Fruit fly (Drosophila melanogaster) whole organism, wandering third instar larva: Measurements from ENCODE around the gene MtnA.

Experiments
- Abd-B ChIP-seq: fragments of >200 bp; optimal IDR thresholded peaks from 2 replicates; lab custom pipeline; 2017; ENCODE audit warnings: missing biosample characterization, missing genetic modification characterization
- CG32264 ChIP-seq: fragments of 200-800 bp; sonication (Bioruptor generic); optimal IDR thresholded peaks from 2 replicates; lab custom pipeline; 2016; ENCODE audit warnings: missing biosample characterization, missing genetic modification characterization
- CG9705 ChIP-seq: fragments of 200-800 bp; sonication (Bioruptor generic); optimal IDR thresholded peaks from 2 replicates; lab custom pipeline; 2018; ENCODE audit warnings: missing biosample characterization, mild to moderate bottlenecking, missing genetic modification characterization
- CrebA ChIP-seq: fragments of 200-800 bp; sonication (Bioruptor generic); optimal IDR thresholded peaks from 2 replicates; lab custom pipeline; 2016; ENCODE audit warnings: missing biosample characterization, mild to moderate bottlenecking, missing genetic modification characterization, borderline replicate concordance
- Dfd ChIP-seq: fragments of >200 bp; optimal IDR thresholded peaks from 2 replicates; lab custom pipeline; 2017; ENCODE audit warnings: missing biosample characterization, missing genetic modification characterization
- Dif ChIP-seq: fragments of 200-275, 200-300 bp; sonication (Bioruptor generic); optimal IDR thresholded peaks from 2 replicates; lab custom pipeline; 2018; ENCODE audit warnings: missing biosample characterization, missing genetic modification characterization; ENCODE audit not compliant: partially characterized antibody
- GATAd ChIP-seq: sonication (Bioruptor generic); optimal IDR thresholded peaks from 2 replicates; lab custom pipeline; 2016; ENCODE audit warnings: missing biosample characterization, missing genetic modification characterization
- HLH106 ChIP-seq: fragments of 200-800 bp; optimal IDR thresholded peaks from 3 replicates; lab custom pipeline; 2019; ENCODE audit warnings: missing biosample characterization, mild to moderate bottlenecking, missing genetic modification characterization, moderate library complexity
- Hnf4 ChIP-seq: fragments of 200-800 bp; sonication (Bioruptor generic); optimal IDR thresholded peaks from 2 replicates; lab custom pipeline; 2016; ENCODE audit warnings: missing biosample characterization, mild to moderate bottlenecking, missing genetic modification characterization
- Hr83 ChIP-seq: fragments of 200-300 bp; sonication (Bioruptor generic); optimal IDR thresholded peaks from 2 replicates; lab custom pipeline; 2016; ENCODE audit warnings: missing biosample characterization, mild to moderate bottlenecking, missing genetic modification characterization, moderate library complexity; ENCODE audit not compliant: poor library complexity, severe bottlenecking
- Jra ChIP-seq: sonication (Bioruptor generic); optimal IDR thresholded peaks from 2 replicates; lab custom pipeline; 2016; ENCODE audit warnings: missing biosample characterization, missing genetic modification characterization
- Mio ChIP-seq: sonication (Bioruptor generic); optimal IDR thresholded peaks from 2 replicates; lab custom pipeline; 2016; ENCODE audit warnings: missing biosample characterization, missing genetic modification characterization
- Myc ChIP-seq: fragments of >200 bp; optimal IDR thresholded peaks from 2 replicates; lab custom pipeline; 2017
- N ChIP-seq: fragments of >200 bp; optimal IDR thresholded peaks from 2 replicates; lab custom pipeline; 2018; ENCODE audit warnings: missing biosample characterization, missing external identifiers, missing genetic modification characterization
- OdsH ChIP-seq: fragments of 200-800 bp; sonication (Bioruptor generic); optimal IDR thresholded peaks from 2 replicates; lab custom pipeline; 2016; ENCODE audit warnings: missing biosample characterization, mild to moderate bottlenecking, missing genetic modification characterization
- Rel ChIP-seq, 2 experiments: fragments of 200-800 bp; sonication (Bioruptor generic) in 1 of 2; optimal IDR thresholded peaks; 2 replicates in 1 of 2; 3 replicates in 1 of 2; lab custom pipeline; 2016 to 2019; ENCODE audit warnings: mild to moderate bottlenecking in 2 of 2, missing biosample characterization in 2 of 2, missing genetic modification characterization in 2 of 2, moderate library complexity in 1 of 2
- Sp1 ChIP-seq: fragments of 200-800 bp; sonication (Bioruptor generic); optimal IDR thresholded peaks from 3 replicates; lab custom pipeline; 2019; ENCODE audit warnings: missing biosample characterization, mild to moderate bottlenecking, missing genetic modification characterization, moderate library complexity
- Vsx2 ChIP-seq: fragments of 200-300, 225-300 bp; sonication (Bioruptor generic); optimal IDR thresholded peaks from 2 replicates; lab custom pipeline; 2018; ENCODE audit warnings: missing biosample characterization, missing genetic modification characterization; ENCODE audit not compliant: partially characterized antibody
- br ChIP-seq: fragments of 200-800 bp; sonication (Bioruptor generic); optimal IDR thresholded peaks from 2 replicates; lab custom pipeline; 2016; ENCODE audit warnings: missing biosample characterization, missing genetic modification characterization
- dmrt93B ChIP-seq: fragments of 200-800 bp; sonication (Bioruptor generic); optimal IDR thresholded peaks from 2 replicates; lab custom pipeline; 2018; ENCODE audit warnings: missing biosample characterization, mild to moderate bottlenecking, missing genetic modification characterization
- dsf ChIP-seq: sonication (Bioruptor generic); optimal IDR thresholded peaks from 2 replicates; lab custom pipeline; 2016; ENCODE audit warnings: missing biosample characterization, missing genetic modification characterization, borderline replicate concordance
- ey ChIP-seq: fragments of 200-800 bp; sonication (Bioruptor generic); optimal IDR thresholded peaks from 2 replicates; lab custom pipeline; 2016; ENCODE audit warnings: missing biosample characterization, missing genetic modification characterization
- foxo ChIP-seq, 2 experiments: fragments of 200-800 bp; sonication (Bioruptor generic); optimal IDR thresholded peaks; 2 replicates in 1 of 2; 3 replicates in 1 of 2; lab custom pipeline; 2016 to 2017; ENCODE audit warnings: missing biosample characterization in 2 of 2, missing genetic modification characterization in 2 of 2
- h ChIP-seq: fragments of 200-800 bp; sonication (Bioruptor generic); optimal IDR thresholded peaks from 3 replicates; lab custom pipeline; 2016; ENCODE audit warnings: missing biosample characterization, mild to moderate bottlenecking, missing genetic modification characterization
- lola ChIP-seq: fragments of >200 bp; optimal IDR thresholded peaks from 2 replicates; lab custom pipeline; 2017; ENCODE audit warnings: missing biosample characterization, missing genetic modification characterization
- pan ChIP-seq: fragments of >200 bp; optimal IDR thresholded peaks from 2 replicates; lab custom pipeline; 2017
- psq ChIP-seq: fragments of 200-800 bp; sonication (Bioruptor generic); optimal IDR thresholded peaks from 3 replicates; lab custom pipeline; 2017; ENCODE audit warnings: missing biosample characterization, mild to moderate bottlenecking, missing genetic modification characterization, moderate library complexity
- rgr ChIP-seq: fragments of 200-800 bp; sonication (Bioruptor generic); optimal IDR thresholded peaks from 3 replicates; lab custom pipeline; 2016; ENCODE audit warnings: missing biosample characterization, mild to moderate bottlenecking, missing genetic modification characterization
- sv ChIP-seq: fragments of 200-800 bp; sonication (Bioruptor generic); optimal IDR thresholded peaks from 3 replicates; lab custom pipeline; 2016; ENCODE audit warnings: missing biosample characterization, missing genetic modification characterization
- usp ChIP-seq: fragments of >200 bp; optimal IDR thresholded peaks from 2 replicates; lab custom pipeline; 2017; ENCODE audit warnings: missing biosample characterization, missing genetic modification characterization
- woc ChIP-seq: sonication (Bioruptor generic); optimal IDR thresholded peaks from 2 replicates; lab custom pipeline; 2016; ENCODE audit warnings: missing biosample characterization, mild to moderate bottlenecking, missing genetic modification characterization

The MtnA gene

DNA sequence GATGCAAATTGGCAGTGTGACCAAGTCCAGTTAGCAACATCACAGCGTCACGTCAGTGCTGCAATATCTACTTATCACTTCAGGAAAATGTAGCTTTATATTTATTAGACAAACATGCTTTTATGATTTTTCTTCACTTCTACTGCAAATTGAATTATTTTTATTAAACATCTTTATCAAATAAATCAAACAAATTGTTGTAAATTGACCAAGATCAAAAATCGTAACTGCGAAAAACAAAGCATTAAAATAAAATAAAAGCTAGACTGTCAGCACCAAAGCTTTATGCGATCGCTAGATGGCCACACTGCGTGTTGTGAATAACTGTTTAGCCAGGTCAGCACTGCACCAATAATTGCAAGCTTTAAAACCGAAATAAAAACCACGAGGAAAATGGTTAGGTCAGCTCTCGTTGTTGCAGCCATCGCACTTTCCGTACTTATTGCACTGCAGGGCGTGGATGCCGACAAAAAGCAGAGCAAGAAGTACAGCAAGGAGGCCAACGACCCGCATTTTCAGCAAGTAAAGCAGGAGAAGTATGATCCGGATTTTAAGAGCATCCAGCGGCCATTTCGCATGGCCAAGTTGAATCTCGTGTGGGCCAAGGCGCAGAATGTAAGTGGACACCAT lies 7.1 kb upstream of the MtnA start, which contains the start of the genes CG12945 and CG8507:
Gene CG12945 (minus strand): TSS at position 45 of the 630 bp plus-strand sequence.
Gene CG8507 (plus strand): TSS at position 307 of the 630 bp plus-strand sequence.
- TF ChIP-seq foxo (GFP tag; optimal IDR thresholded peaks at IDR 0.05; lab: Kevin White, UChicago) (peak in 1 of 2 experiments; percentile 68), lola (no peak), usp (GFP tag; lab: Kevin White, UChicago) (no peak), Myc (lab: Kevin White, UChicago) (peak; percentile 92), OdsH (GFP tag; lab: Kevin White, UChicago) (peak; percentile 23), sv (GFP tag; lab: Kevin White, UChicago) (peak; percentile 43), h (GFP tag; lab: Kevin White, UChicago) (peak; percentile 65), Hr83 (GFP tag; lab: Kevin White, UChicago) (no peak), woc (GFP tag; lab: Kevin White, UChicago) (peak; percentile 91), Sp1 (GFP tag; lab: Kevin White, UChicago) (peak; percentile 68), N (GFP tag; lab: Kevin White, UChicago) (no peak), HLH106 (tag; lab: Kevin White, UChicago) (peak; percentile 76), br (GFP tag; lab: Kevin White, UChicago) (peak; percentile 32), Abd-B (GFP tag; lab: Kevin White, UChicago) (no peak), Rel (GFP tag; optimal IDR thresholded peaks at IDR 0.05; lab: Kevin White, UChicago) (no peak), Rel (tag; optimal IDR thresholded peaks at IDR 0.05; lab: Kevin White, UChicago) (peak; percentile 94), CG9705 (GFP tag; lab: Kevin White, UChicago) (peak; percentile 52), dmrt93B (no peak), Jra (GFP tag; lab: Kevin White, UChicago) (peak; percentile 37), Vsx2 (GFP tag; lab: Kevin White, UChicago) (no peak), Dfd (GFP tag; lab: Kevin White, UChicago) (no peak), pan (lab: Kevin White, UChicago) (no peak), GATAd (GFP tag; lab: Kevin White, UChicago) (no peak), ey (peak; percentile 46), CrebA (GFP tag; lab: Kevin White, UChicago) (no peak), Mio (GFP tag; lab: Kevin White, UChicago) (no peak), dsf (GFP tag; lab: Kevin White, UChicago) (no peak), psq (GFP tag; lab: Kevin White, UChicago) (peak; percentile 48)

DNA sequence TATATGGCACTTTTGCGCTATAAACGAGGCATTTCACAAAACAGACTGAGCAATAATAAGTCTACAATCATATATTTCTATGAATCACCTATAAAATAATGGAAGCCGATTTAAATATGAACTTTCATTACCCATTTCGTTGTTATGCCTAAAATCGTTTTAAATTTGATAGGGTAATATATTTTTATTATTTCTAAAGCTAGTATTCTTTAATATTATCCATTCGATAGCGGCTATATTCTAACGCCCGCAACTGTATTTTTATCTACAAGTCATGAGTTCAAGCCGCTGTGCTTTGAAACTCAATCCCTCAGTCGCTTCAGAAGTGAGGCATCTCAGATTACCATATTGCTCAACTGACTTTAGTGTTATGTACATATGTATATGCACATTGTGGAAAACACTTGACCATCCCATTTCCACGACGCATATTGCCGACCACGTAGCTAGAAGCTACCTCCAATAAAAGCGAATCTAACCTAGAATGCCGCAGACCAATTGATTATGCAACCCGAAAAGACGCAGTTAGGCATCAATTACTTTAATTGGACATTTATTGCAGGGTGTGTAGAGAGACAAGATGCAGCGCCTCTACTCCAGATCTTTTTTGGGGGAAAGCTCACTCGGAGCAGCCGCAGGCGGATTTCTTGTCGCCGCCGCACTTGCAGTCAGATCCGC lies 791 bp downstream of the MtnA start:
- TF ChIP-seq N (GFP tag; lab: Kevin White, UChicago) (no peak), dmrt93B (no peak), Sp1 (GFP tag; lab: Kevin White, UChicago) (no peak), Hnf4 (peak; percentile 33), GATAd (GFP tag; lab: Kevin White, UChicago) (no peak), CG32264 (GFP tag; lab: Kevin White, UChicago) (no peak), Jra (GFP tag; lab: Kevin White, UChicago) (no peak), HLH106 (tag; lab: Kevin White, UChicago) (no peak)

DNA sequence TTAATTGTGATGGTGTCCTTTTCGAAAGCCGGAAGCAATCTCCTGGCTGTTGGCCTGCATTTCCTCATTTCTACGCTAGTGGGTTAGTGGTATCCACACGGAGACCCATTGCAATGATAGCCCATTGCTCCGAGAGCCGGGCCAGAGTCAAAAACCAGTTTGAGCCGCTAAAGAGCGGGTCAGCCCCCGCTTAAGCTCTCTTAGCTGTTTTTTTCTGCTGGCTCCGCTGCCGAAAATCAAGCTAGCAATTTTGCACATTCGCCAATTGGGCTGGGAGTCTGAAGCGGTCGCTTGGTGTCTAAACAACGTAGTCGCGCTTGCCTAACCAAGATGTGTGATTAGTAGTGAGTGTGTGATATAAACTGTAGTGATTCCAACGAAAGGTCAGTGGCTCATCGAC lies 4.4 kb downstream of the MtnA start, which contains the start of gene CG12947:
Gene CG12947 (plus strand): TSS at position 301 of the 400 bp plus-strand sequence.
- TF ChIP-seq usp (GFP tag; lab: Kevin White, UChicago) (no peak), OdsH (GFP tag; lab: Kevin White, UChicago) (no peak), Mio (GFP tag; lab: Kevin White, UChicago) (no peak), br (GFP tag; lab: Kevin White, UChicago) (no peak), GATAd (GFP tag; lab: Kevin White, UChicago) (no peak), rgr (GFP tag; lab: Kevin White, UChicago) (no peak), Hnf4 (no peak), Myc (lab: Kevin White, UChicago) (no peak), ey (no peak), psq (GFP tag; lab: Kevin White, UChicago) (no peak), Dif (no peak), HLH106 (tag; lab: Kevin White, UChicago) (no peak), foxo (GFP tag; optimal IDR thresholded peaks at IDR 0.05; lab: Kevin White, UChicago) (no peak), pan (lab: Kevin White, UChicago) (no peak), Jra (GFP tag; lab: Kevin White, UChicago) (no peak), lola (no peak), Abd-B (GFP tag; lab: Kevin White, UChicago) (no peak)
